Worm (Caenorhabditis elegans) whole organism, late embryonic: ENCODE data around the gene rrsr-1.

Experiments
- ceh-14 ChIP-seq: sonication (generic microtip); optimal IDR thresholded peaks from 2 replicates; lab custom pipeline; 2016; ENCODE audit warnings: missing genotype, missing genetic modification characterization, missing compliant biosample characterization
- ceh-45 ChIP-seq: fragments of 200-800 bp; sonication (Bioruptor generic); IDR thresholded peaks from 2 replicates; pipeline ENCODE4 v1.3.6; 2022; ENCODE audit warnings: missing genetic modification reagents, missing genetic modification characterization, missing compliant biosample characterization
- lin-11 ChIP-seq: fragments of 200-800 bp; sonication (Bioruptor generic); optimal IDR thresholded peaks from 2 replicates; lab custom pipeline; 2018; ENCODE audit warnings: mild to moderate bottlenecking, missing genetic modification characterization, missing compliant biosample characterization
- pag-3 ChIP-seq: sonication (generic microtip); optimal IDR thresholded peaks from 2 replicates; lab custom pipeline; 2016; ENCODE audit warnings: missing compliant biosample characterization, missing genetic modification characterization, borderline replicate concordance
- rnt-1 ChIP-seq: sonication (generic microtip); optimal IDR thresholded peaks from 2 replicates; lab custom pipeline; 2016; ENCODE audit warnings: missing genetic modification characterization, missing compliant biosample characterization

DNA sequence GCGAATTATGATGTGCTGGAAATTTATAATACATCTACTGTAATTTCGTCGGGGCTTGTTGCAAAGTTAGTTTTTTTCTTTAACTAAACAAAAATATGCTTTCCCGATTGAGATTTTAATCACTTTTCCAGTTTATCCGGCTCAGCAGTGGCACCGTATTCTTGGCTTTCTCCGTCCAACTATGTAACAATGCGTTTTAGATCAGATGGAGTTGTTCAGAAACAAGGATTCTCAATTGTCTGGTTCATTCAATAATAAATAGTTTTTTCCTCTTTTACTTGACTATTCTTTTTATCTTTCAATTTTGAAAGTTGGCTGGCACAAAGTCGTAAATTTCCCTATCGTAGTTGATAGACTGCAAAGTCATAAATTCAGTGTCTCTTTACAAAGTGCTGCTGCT, 49.3 kb upstream of the rrsr-1 start, which contains the start of gene clec-56:
- TF ChIP-seq lin-11 (tag; lab: Kevin White, UChicago): no peak
- TF ChIP-seq pag-3: no peak
- no peak for TF ChIP-seq rnt-1
- no peak for TF ChIP-seq ceh-45 (GFP tag; lab: Robert Waterston, UW)
- TF ChIP-seq ceh-14 (tag; lab: Kevin White, UChicago): no peak
